Worm (Caenorhabditis elegans) whole organism, late embryonic: ENCODE measurements around the gene cct-1.

Experiments used
- ceh-24 ChIP-seq: sonication (generic microtip); optimal IDR thresholded peaks from 2 replicates; lab custom pipeline; 2016; ENCODE audit warnings: mild to moderate bottlenecking, missing genetic modification characterization, missing compliant biosample characterization
- ceh-9 ChIP-seq: sonication (generic microtip); optimal IDR thresholded peaks from 2 replicates; lab custom pipeline; 2016; ENCODE audit warnings: mild to moderate bottlenecking, missing genetic modification characterization, inconsistent platforms, missing compliant biosample characterization
- dmd-4 ChIP-seq: sonication (generic microtip); optimal IDR thresholded peaks from 2 replicates; lab custom pipeline; 2016; ENCODE audit warnings: borderline replicate concordance, missing genetic modification characterization, missing compliant biosample characterization
- dve-1 ChIP-seq: sonication (generic microtip); optimal IDR thresholded peaks from 2 replicates; lab custom pipeline; 2017; ENCODE audit warnings: antibody characterized with exemption, mild to moderate bottlenecking, missing genetic modification characterization, missing compliant biosample characterization
- lim-6 ChIP-seq: sonication (generic microtip); optimal IDR thresholded peaks from 2 replicates; lab custom pipeline; 2016; ENCODE audit warnings: missing genetic modification characterization, missing compliant biosample characterization
- nhr-11 ChIP-seq: fragments of 150-350 bp; optimal IDR thresholded peaks from 2 replicates; lab custom pipeline; 2014; ENCODE audit warnings: missing biosample characterization, missing genetic modification characterization
- npax-4 ChIP-seq: sonication (generic microtip); optimal IDR thresholded peaks from 2 replicates; lab custom pipeline; 2016; ENCODE audit warnings: missing genetic modification characterization, missing compliant biosample characterization
- pros-1 ChIP-seq: fragments of 150-350 bp; optimal IDR thresholded peaks from 2 replicates; lab custom pipeline; 2014; ENCODE audit warnings: missing biosample characterization, missing genetic modification reagents, missing genetic modification characterization
- rnt-1 ChIP-seq: sonication (generic microtip); optimal IDR thresholded peaks from 2 replicates; lab custom pipeline; 2016; ENCODE audit warnings: missing genetic modification characterization, missing compliant biosample characterization
- tbx-2 ChIP-seq: sonication (generic microtip); optimal IDR thresholded peaks from 2 replicates; lab custom pipeline; 2016; ENCODE audit warnings: missing genetic modification characterization, missing compliant biosample characterization

- TF ChIP-seq dmd-4 (no peak), ceh-24 (tag; lab: Kevin White, UChicago) (no peak), pros-1 (tag; lab: Kevin White, UChicago) (no peak), tbx-2 (tag; lab: Kevin White, UChicago) (no peak), rnt-1 (tag; lab: Kevin White, UChicago) (no peak), dve-1 (tag; lab: Kevin White, UChicago) (no peak), ceh-9 (tag; lab: Kevin White, UChicago) (no peak), lim-6 (tag; lab: Kevin White, UChicago) (no peak), nhr-11 (tag; lab: Kevin White, UChicago) (no peak), npax-4 (tag; lab: Kevin White, UChicago) (no peak)
Measured at ce11 chrII:8157991-8158390, 27.3 kb upstream of the cct-1 start, which contains the start of gene pch-2.
